Fruit fly (Drosophila melanogaster) whole organism, prepupa: ENCODE data around the gene CG3652.

ENCODE experiments used
- CG4318 ChIP-seq: fragments of 200-800 bp; sonication (Bioruptor generic); optimal IDR thresholded peaks from 3 replicates; lab custom pipeline; 2017; ENCODE audit warnings: missing biosample characterization, mild to moderate bottlenecking, missing genetic modification characterization
- CG6163 ChIP-seq: fragments of 200-800 bp; sonication (Bioruptor generic); IDR thresholded peaks from 3 replicates; pipeline ENCODE4 v1.3.6; 2022; ENCODE audit warnings: missing biosample characterization, missing genetic modification characterization
- CG6854 ChIP-seq: fragments of 200-800 bp; sonication (Bioruptor generic); optimal IDR thresholded peaks from 2 replicates; lab custom pipeline; 2017; ENCODE audit warnings: missing biosample characterization, mild to moderate bottlenecking, missing genetic modification characterization
- CG8632 ChIP-seq: fragments of 200-800 bp; sonication (Bioruptor generic); optimal IDR thresholded peaks from 3 replicates; lab custom pipeline; 2016; ENCODE audit warnings: missing biosample characterization, missing genetic modification characterization
- Eip75B ChIP-seq: fragments of 200-800 bp; sonication (Bioruptor generic); optimal IDR thresholded peaks from 3 replicates; lab custom pipeline; 2016; ENCODE audit warnings: missing biosample characterization, missing genetic modification characterization
- acj6 ChIP-seq: fragments of 200-800 bp; sonication (Bioruptor generic); optimal IDR thresholded peaks from 3 replicates; lab custom pipeline; 2016; ENCODE audit warnings: missing biosample characterization, missing genetic modification characterization
- topi ChIP-seq: fragments of 200-800 bp; sonication (Bioruptor generic); optimal IDR thresholded peaks from 3 replicates; lab custom pipeline; 2016; ENCODE audit warnings: missing biosample characterization, missing genetic modification characterization

dm6 chr2L:4410855-4411254 is 17.2 kb upstream of the CG3652 start, which contains the start of gene CG43055:
- TF ChIP-seq acj6 (GFP tag; lab: Kevin White, UChicago) (no peak), topi (GFP tag; lab: Kevin White, UChicago) (no peak), CG6163 (GFP tag; lab: Robert Waterston, UW) (no peak), CG8632 (GFP tag; lab: Kevin White, UChicago) (no peak), CG4318 (GFP tag; lab: Kevin White, UChicago) (no peak), CG6854 (no peak), Eip75B (no peak)
